Worm (Caenorhabditis elegans): ENCODE results near the gene ZK616.2.

DNA sequence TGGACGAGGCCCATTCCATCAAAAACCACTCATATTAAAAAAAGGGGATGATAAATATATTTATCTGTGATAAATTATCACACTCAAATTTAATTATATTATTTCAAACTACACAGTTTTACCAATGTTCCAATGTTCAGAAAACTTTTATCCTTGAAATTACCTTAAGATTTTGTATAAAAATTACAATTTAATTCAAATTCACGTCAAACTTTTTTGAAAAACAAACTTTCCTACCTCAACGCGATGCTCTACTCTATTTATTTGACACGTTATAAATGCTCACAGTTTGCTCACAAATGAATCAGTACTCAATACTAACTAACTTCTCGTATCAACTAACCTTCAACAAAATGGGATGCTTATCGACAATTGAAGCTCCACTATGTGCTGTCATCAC, 15.0 kb upstream of the ZK616.2 start, which contains the start of gene F41H10.1:
- no peak for TF ChIP-seq him-1 (tag; optimal IDR thresholded peaks at IDR 0.05)
- TF ChIP-seq dao-5 (tag; optimal IDR thresholded peaks at IDR 0.05) = no peak

Data from whole organism, L4/young adult.